Fruit fly (Drosophila melanogaster) whole organism, pupa: ENCODE measurements around the gene CG6254.

Source experiments
- CG10348 ChIP-seq: fragments of 200-800 bp; sonication (Bioruptor generic); IDR thresholded peaks from 2 replicates; pipeline ENCODE4 v1.3.6; 2022; ENCODE audit warnings: missing biosample characterization, missing genetic modification characterization
- CG12605 ChIP-seq: fragments of 200-800 bp; sonication (Bioruptor generic); IDR thresholded peaks from 2 replicates; pipeline ENCODE4 v1.3.6; 2022; ENCODE audit warnings: missing biosample characterization, missing genetic modification characterization
- CG13204 ChIP-seq: fragments of 200-800 bp; sonication (Bioruptor generic); optimal IDR thresholded peaks from 2 replicates; lab custom pipeline; 2018; ENCODE audit warnings: missing biosample characterization, mild to moderate bottlenecking, missing genetic modification characterization, moderate library complexity
- CG14655 ChIP-seq: fragments of 200-800 bp; sonication (Bioruptor generic); optimal IDR thresholded peaks from 3 replicates; lab custom pipeline; 2017; ENCODE audit warnings: mild to moderate bottlenecking, missing biosample characterization, missing genetic modification reagents, missing genetic modification characterization
- CG15710 ChIP-seq: fragments of 200-800 bp; sonication (Bioruptor generic); optimal IDR thresholded peaks from 2 replicates; lab custom pipeline; 2018; ENCODE audit warnings: missing biosample characterization, mild to moderate bottlenecking, missing genetic modification characterization, moderate library complexity
- CG17806 ChIP-seq: fragments of 200-800 bp; sonication (Bioruptor generic); optimal IDR thresholded peaks from 2 replicates; lab custom pipeline; 2018; ENCODE audit warnings: missing biosample characterization, mild to moderate bottlenecking, missing genetic modification characterization, moderate library complexity
- CG32121 ChIP-seq: fragments of 200-800 bp; sonication (Bioruptor generic); IDR thresholded peaks from 2 replicates; pipeline ENCODE4 v1.3.6; 2022; ENCODE audit warnings: missing biosample characterization, missing genetic modification characterization
- CG34367 ChIP-seq: fragments of 200-800 bp; sonication (Bioruptor generic); optimal IDR thresholded peaks from 2 replicates; lab custom pipeline; 2018; ENCODE audit warnings: missing biosample characterization, mild to moderate bottlenecking, missing genetic modification characterization
- CG4496 ChIP-seq: fragments of 200-800 bp; sonication (Bioruptor generic); IDR thresholded peaks from 3 replicates; pipeline ENCODE4 v1.3.6; 2022; ENCODE audit warnings: missing biosample characterization, missing genetic modification characterization
- CG8159 ChIP-seq: fragments of 200-800 bp; sonication (Bioruptor generic); optimal IDR thresholded peaks from 3 replicates; lab custom pipeline; 2018; ENCODE audit warnings: missing biosample characterization, mild to moderate bottlenecking, missing genetic modification characterization, moderate library complexity
- CG8301 ChIP-seq: fragments of 200-800 bp; sonication (Bioruptor generic); optimal IDR thresholded peaks from 2 replicates; lab custom pipeline; 2018; ENCODE audit warnings: missing biosample characterization, mild to moderate bottlenecking, missing genetic modification characterization
- CG9948 ChIP-seq: fragments of 200-800 bp; sonication (Bioruptor generic); optimal IDR thresholded peaks from 2 replicates; lab custom pipeline; 2018; ENCODE audit warnings: missing biosample characterization, mild to moderate bottlenecking, missing genetic modification characterization, moderate library complexity
- D1 ChIP-seq: fragments of 200-800 bp; sonication (Bioruptor generic); optimal IDR thresholded peaks from 2 replicates; lab custom pipeline; 2018; ENCODE audit warnings: missing biosample characterization, mild to moderate bottlenecking, missing genetic modification characterization, moderate library complexity
- EcR ChIP-seq: fragments of 200-800 bp; sonication (Bioruptor generic); optimal IDR thresholded peaks from 3 replicates; lab custom pipeline; 2019; ENCODE audit warnings: missing biosample characterization, missing genetic modification characterization, mild to moderate bottlenecking, moderate library complexity, missing genetic modification reagents
- Ets98B ChIP-seq: fragments of 200-800 bp; sonication (Bioruptor generic); IDR thresholded peaks from 2 replicates; pipeline ENCODE4 v1.3.6; 2022; ENCODE audit warnings: missing biosample characterization, missing genetic modification characterization
- Pif1A ChIP-seq: fragments of 200-800 bp; sonication (Bioruptor generic); optimal IDR thresholded peaks from 3 replicates; lab custom pipeline; 2016; ENCODE audit warnings: missing biosample characterization, missing genetic modification characterization
- Pif1B ChIP-seq: fragments of 200-800 bp; sonication (Bioruptor generic); optimal IDR thresholded peaks from 3 replicates; lab custom pipeline; 2016; ENCODE audit warnings: missing biosample characterization, missing genetic modification characterization
- Snoo ChIP-seq: fragments of 200-800 bp; sonication (Bioruptor generic); optimal IDR thresholded peaks from 3 replicates; lab custom pipeline; 2017; ENCODE audit warnings: missing biosample characterization, mild to moderate bottlenecking, missing genetic modification characterization, inconsistent platforms
- fd96Ca ChIP-seq: fragments of 200-800 bp; sonication (Bioruptor generic); IDR thresholded peaks from 3 replicates; pipeline ENCODE4 v1.3.6; 2022; ENCODE audit warnings: missing biosample characterization, missing genetic modification characterization
- gl ChIP-seq: fragments of 200-800 bp; sonication (Bioruptor generic); optimal IDR thresholded peaks from 2 replicates; lab custom pipeline; 2018; ENCODE audit warnings: missing biosample characterization, mild to moderate bottlenecking, missing genetic modification characterization
- rn ChIP-seq: fragments of 200-800 bp; sonication (Bioruptor generic); IDR thresholded peaks from 2 replicates; pipeline ENCODE4 v1.3.6; 2022; ENCODE audit warnings: missing biosample characterization, missing genetic modification characterization

CG6254 gene

DNA sequence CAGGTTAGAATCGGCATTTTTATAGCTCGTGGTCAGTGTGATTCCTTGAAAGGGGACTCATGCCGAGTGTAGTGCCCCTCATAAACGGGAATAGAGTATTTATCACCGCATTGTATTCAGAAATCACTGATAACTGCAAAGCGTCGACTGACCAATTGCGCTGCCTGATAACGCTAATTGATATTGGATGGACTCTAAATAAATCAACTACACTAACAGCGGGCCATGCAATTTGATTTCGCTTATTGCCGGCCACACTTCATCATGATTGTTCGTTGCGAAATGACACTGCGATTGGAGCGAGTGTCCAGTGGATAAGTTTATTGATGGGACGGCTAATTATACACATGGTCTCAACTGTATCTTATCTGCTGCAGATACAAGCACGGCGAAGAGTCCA lies 41.5 kb downstream of the CG6254 start:
- TF ChIP-seq CG34367 (tag; lab: Kevin White, UChicago) (no peak), Snoo (tag; lab: Kevin White, UChicago) (no peak), CG9948 (tag; lab: Kevin White, UChicago) (no peak), Pif1B (no peak), fd96Ca (GFP tag; lab: Robert Waterston, UW) (no peak), rn (no peak), CG8301 (tag; lab: Kevin White, UChicago) (no peak)

DNA sequence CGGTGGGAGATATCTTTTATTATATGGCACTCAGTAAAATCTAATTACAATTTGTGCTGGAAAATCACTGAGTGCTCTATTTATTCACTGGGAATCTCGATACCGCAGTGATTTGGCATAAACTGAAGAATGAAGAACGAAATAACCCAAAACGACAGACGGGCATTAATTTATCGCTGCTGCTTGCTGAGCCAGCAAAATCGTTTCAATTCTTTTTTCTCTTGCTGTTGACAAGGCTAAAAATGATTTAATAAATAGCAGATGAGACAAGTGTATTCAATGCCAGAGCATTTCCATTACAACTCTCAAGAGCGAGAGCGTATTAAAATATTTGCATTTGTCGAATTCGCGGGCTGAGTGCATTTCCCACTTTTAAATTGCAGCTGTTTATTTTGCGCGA lies 45.3 kb downstream of the CG6254 start:
- TF ChIP-seq fd96Ca (GFP tag; lab: Robert Waterston, UW): no peak
- no peak for TF ChIP-seq CG12605 (GFP tag; lab: Robert Waterston, UW)
- no peak for TF ChIP-seq CG32121 (GFP tag; lab: Robert Waterston, UW)
- TF ChIP-seq gl: no peak
- no peak for TF ChIP-seq CG4496 (GFP tag; lab: Robert Waterston, UW)
- TF ChIP-seq CG9948 (tag; lab: Kevin White, UChicago): no peak
- TF ChIP-seq CG8159 (tag; lab: Kevin White, UChicago): no peak
- TF ChIP-seq rn: no peak
- no peak for TF ChIP-seq Ets98B (GFP tag; lab: Robert Waterston, UW)
- TF ChIP-seq CG13204 (GFP tag; lab: Kevin White, UChicago): no peak
- TF ChIP-seq CG10348 (GFP tag; lab: Robert Waterston, UW): no peak
- TF ChIP-seq CG15710: no peak
- no peak for TF ChIP-seq Pif1A (GFP tag; lab: Kevin White, UChicago)
- no peak for TF ChIP-seq EcR (GFP tag; lab: Kevin White, UChicago)
- no peak for TF ChIP-seq CG17806 (tag; lab: Kevin White, UChicago)
- TF ChIP-seq Pif1B: no peak
- no peak for TF ChIP-seq D1 (tag; lab: Kevin White, UChicago)
- no peak for TF ChIP-seq CG34367 (tag; lab: Kevin White, UChicago)
- no peak for TF ChIP-seq CG14655 (GFP tag; lab: Kevin White, UChicago)
- no peak for TF ChIP-seq Snoo (tag; lab: Kevin White, UChicago)
- TF ChIP-seq, all 21 proteins: peak for 0

DNA sequence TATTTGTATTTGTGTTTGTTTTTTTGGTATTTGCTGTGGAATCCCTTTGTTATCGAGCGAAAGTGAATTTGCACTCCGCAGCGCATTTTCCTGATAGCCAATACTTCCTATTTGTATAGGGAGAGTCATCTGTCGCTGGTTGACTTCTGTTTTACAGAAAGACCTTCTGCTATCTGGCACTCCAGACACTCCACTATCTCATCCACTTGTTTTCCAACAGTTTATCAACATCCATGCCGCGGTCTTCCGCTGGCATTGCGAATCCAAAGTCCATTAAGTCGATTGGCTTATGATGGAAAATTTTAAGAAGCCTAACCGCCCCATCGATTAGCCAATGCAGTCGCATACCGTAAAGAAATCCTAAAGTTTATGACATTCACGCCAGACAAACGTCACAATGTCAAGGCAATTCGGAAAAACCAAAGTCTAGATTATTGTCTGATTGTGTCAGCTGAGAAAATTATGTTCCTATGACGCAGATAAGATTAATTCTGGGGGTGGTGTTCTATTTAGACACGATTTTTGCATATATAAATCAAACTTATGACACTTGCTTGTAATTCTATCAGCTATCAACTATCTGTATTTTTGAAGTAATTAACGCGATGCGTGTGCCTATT lies 46.1 kb downstream of the CG6254 start:
- TF ChIP-seq Snoo (tag; lab: Kevin White, UChicago) (no peak), D1 (tag; lab: Kevin White, UChicago) (no peak), Pif1B (no peak), CG14655 (GFP tag; lab: Kevin White, UChicago) (peak; percentile 40), EcR (GFP tag; lab: Kevin White, UChicago) (peak; percentile 30), CG8159 (tag; lab: Kevin White, UChicago) (peak; percentile 13), gl (peak; percentile 42), CG13204 (GFP tag; lab: Kevin White, UChicago) (no peak), Pif1A (GFP tag; lab: Kevin White, UChicago) (peak; percentile 24), CG8301 (tag; lab: Kevin White, UChicago) (no peak), CG4496 (GFP tag; lab: Robert Waterston, UW) (no peak; the same call in 2 of the 3 replicates)

DNA sequence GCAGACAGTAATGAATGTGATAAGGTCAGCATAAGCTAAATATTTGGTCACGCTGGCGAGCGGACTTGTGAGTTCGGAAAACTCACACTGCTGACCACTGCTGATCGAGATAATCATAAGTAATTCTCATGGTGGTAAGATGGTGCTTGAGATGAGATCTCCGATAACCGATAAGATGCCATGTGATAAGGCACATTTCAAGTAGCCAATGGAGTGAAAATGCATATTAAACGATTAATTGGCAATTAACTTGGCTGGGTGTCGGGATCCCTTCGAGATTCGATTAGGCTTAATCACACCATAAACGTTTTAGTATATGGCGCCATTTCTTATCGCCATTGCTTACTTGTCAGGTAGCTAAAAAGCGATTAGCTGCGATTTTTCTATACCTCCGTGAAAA lies 47.4 kb downstream of the CG6254 start:
- TF ChIP-seq Ets98B (GFP tag; lab: Robert Waterston, UW) (no peak), CG17806 (tag; lab: Kevin White, UChicago) (no peak), CG15710 (no peak), D1 (tag; lab: Kevin White, UChicago) (no peak), CG8159 (tag; lab: Kevin White, UChicago) (no peak), EcR (GFP tag; lab: Kevin White, UChicago) (no peak), fd96Ca (GFP tag; lab: Robert Waterston, UW) (no peak), rn (no peak), CG9948 (tag; lab: Kevin White, UChicago) (no peak), Pif1B (no peak), CG13204 (GFP tag; lab: Kevin White, UChicago) (no peak), CG4496 (GFP tag; lab: Robert Waterston, UW) (no peak), CG34367 (tag; lab: Kevin White, UChicago) (no peak), CG14655 (GFP tag; lab: Kevin White, UChicago) (no peak), CG10348 (GFP tag; lab: Robert Waterston, UW) (no peak), Pif1A (GFP tag; lab: Kevin White, UChicago) (no peak), CG12605 (GFP tag; lab: Robert Waterston, UW) (no peak), CG32121 (GFP tag; lab: Robert Waterston, UW) (no peak)

DNA sequence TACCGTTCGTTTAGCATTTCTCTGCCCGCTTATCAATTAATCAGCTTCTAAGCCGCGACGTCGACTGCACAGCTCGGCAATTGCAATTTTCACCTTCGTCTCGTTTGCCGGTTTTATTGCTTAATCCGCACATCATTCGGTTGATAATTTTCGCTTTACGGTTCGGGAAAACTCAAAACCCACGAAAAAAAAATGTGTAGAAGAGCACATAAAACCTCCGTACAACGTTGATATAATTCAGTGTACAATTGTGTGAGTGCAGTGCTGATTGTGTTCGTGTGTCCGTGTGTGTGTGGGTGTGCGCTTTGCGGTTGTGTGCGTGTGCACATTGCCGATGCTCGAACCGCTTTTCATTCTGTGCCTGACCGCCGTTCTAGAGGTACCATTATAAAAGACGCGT lies 48.9 kb downstream of the CG6254 start, which contains the start of gene CAH7:
TSS of gene CAH7 (plus strand) at position 43 of the 400 bp plus-strand sequence.
- TF ChIP-seq Ets98B (GFP tag; lab: Robert Waterston, UW) (no peak), rn (no peak), CG10348 (GFP tag; lab: Robert Waterston, UW) (no peak), CG9948 (tag; lab: Kevin White, UChicago) (no peak), CG4496 (GFP tag; lab: Robert Waterston, UW) (no peak), CG32121 (GFP tag; lab: Robert Waterston, UW) (no peak), CG13204 (GFP tag; lab: Kevin White, UChicago) (peak; percentile 5), fd96Ca (GFP tag; lab: Robert Waterston, UW) (peak; percentile 60; the same call in 2 of the 3 replicates), CG15710 (no peak), Pif1A (GFP tag; lab: Kevin White, UChicago) (no peak), CG34367 (tag; lab: Kevin White, UChicago) (no peak)

DNA sequence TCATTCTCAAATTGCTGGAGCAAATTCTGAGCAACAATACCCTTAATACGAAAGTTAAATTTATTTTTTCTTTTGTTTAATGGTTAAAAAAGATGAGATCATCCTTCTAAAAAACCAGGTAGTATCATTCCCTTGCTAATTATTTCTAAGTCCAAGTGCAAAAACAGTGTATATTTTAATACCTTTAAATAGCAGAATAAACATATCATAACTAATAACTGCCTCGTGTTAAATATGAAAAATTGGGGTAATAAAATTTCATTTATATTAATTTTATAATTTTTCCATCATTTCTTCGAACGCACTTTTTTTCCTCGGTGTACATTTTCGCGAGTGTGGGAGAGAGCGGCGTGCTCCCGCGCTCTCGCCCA lies 49.3 kb downstream of the CG6254 start:
- TF ChIP-seq fd96Ca (GFP tag; lab: Robert Waterston, UW) (no peak; the same call in 2 of the 3 replicates), Snoo (tag; lab: Kevin White, UChicago) (peak; percentile 11), CG14655 (GFP tag; lab: Kevin White, UChicago) (peak; percentile 60), D1 (tag; lab: Kevin White, UChicago) (peak; percentile 36), CG15710 (peak; percentile 12), CG32121 (GFP tag; lab: Robert Waterston, UW) (peak; percentile 30; the same call in 1 of the 2 replicates), CG34367 (tag; lab: Kevin White, UChicago) (no peak), CG9948 (tag; lab: Kevin White, UChicago) (peak; percentile 11), CG4496 (GFP tag; lab: Robert Waterston, UW) (peak; percentile 38; the same call in 1 of the 3 replicates), CG8159 (tag; lab: Kevin White, UChicago) (peak; percentile 44), CG10348 (GFP tag; lab: Robert Waterston, UW) (no peak), CG12605 (GFP tag; lab: Robert Waterston, UW) (no peak; the same call in 1 of the 2 replicates), Pif1A (GFP tag; lab: Kevin White, UChicago) (no peak), Ets98B (GFP tag; lab: Robert Waterston, UW) (no peak; the same call in 1 of the 2 replicates), Pif1B (no peak), CG17806 (tag; lab: Kevin White, UChicago) (no peak), CG13204 (GFP tag; lab: Kevin White, UChicago) (no peak), EcR (GFP tag; lab: Kevin White, UChicago) (no peak), CG8301 (tag; lab: Kevin White, UChicago) (peak; percentile 56), gl (no peak), rn (no peak)
